Worm (Caenorhabditis elegans): Measurements from ENCODE around the gene fip-7.
"Not testable (repeated sequence)": the region's sequence is repeated elsewhere in the genome, so short reads cannot be mapped to it uniquely, and the experiment has no call there.

Gene fip-7

DNA sequence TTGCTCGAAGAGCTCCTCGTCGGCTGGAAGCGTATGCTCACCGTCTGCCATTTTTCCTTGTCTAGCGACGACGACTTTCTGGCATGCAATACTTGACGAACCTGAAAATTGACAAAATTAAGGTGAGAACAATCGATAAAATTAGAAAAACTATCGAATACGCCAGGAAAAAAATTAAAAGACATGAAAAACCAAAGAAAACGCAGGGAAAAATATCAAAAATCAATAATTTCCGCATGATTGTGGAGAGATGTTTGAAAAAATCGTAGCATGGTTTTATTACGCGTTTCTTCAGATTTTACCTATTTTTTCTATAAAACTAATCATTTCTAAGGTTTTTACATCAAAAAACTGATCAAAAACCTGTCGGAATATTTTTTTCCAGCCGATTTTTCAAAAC is 29.8 kb downstream of the fip-7 start, which contains the start of gene set-26:
Gene set-26 (minus strand): TSS at position 101 of the 400 bp plus-strand sequence.
- TF ChIP-seq nhr-237, skn-1, hmg-11 (tag; optimal IDR thresholded peaks at IDR 0.05): not testable (repeated sequence)

DNA sequence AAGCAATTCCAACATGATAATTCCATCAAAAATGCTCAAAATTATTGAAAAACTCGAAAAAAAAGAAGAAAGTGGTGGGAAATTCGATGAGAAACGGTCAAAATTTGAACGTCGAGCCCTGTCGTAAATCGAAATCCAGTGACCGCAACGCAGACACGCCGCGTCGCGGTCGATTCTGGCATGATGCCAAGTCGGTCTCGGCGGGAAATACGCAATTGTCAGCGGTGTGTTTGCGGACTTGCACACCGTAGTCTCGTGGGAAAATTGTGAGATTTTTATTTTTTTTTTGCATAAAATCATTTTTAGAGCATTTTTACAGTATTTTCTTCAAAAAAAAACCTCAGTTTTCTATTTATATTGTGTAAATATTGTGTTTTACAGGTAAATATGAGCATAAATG is 30.2 kb downstream of the fip-7 start, which contains the start of gene tsr-2:
Gene tsr-2 (plus strand): TSS at position 382 of the 400 bp plus-strand sequence.
- TF ChIP-seq pha-4 (tag; optimal IDR thresholded peaks at IDR 0.05) = peak; percentile 96
- TF ChIP-seq mml-1 (tag; optimal IDR thresholded peaks at IDR 0.05) = no peak
- peak in 1 of 2 experiments; percentile 19 for TF ChIP-seq eor-1 (tag; optimal IDR thresholded peaks at IDR 0.05)
- TF ChIP-seq unc-62 (GFP tag; optimal IDR thresholded peaks at IDR 0.05) = no peak
- TF ChIP-seq nhr-237 (tag; optimal IDR thresholded peaks at IDR 0.05) = no peak
- peak; percentile 84 for TF ChIP-seq tbx-2 (tag; optimal IDR thresholded peaks at IDR 0.05)
- TF ChIP-seq nhr-67 (tag; optimal IDR thresholded peaks at IDR 0.05) = no peak
- TF ChIP-seq fos-1 (tag; optimal IDR thresholded peaks at IDR 0.05) = peak; percentile 32
- TF ChIP-seq ceh-28 (tag; optimal IDR thresholded peaks at IDR 0.05) = peak; percentile 71
- peak; percentile 74 for TF ChIP-seq ama-1 (optimal IDR thresholded peaks at IDR 0.05)
- TF ChIP-seq elt-1 (tag; optimal IDR thresholded peaks at IDR 0.05) = peak; percentile 24
- peak; percentile 74 for TF ChIP-seq egl-5 (tag; optimal IDR thresholded peaks at IDR 0.05)
- peak; percentile 70 for TF ChIP-seq elt-2 (tag; optimal IDR thresholded peaks at IDR 0.05)
- peak; percentile 76 for TF ChIP-seq R02D3.7 (tag; optimal IDR thresholded peaks at IDR 0.05)
- TF ChIP-seq fkh-2 (tag; optimal IDR thresholded peaks at IDR 0.05) = no peak
- TF ChIP-seq sea-2 (GFP tag; optimal IDR thresholded peaks at IDR 0.05) = peak; percentile 28
- no peak for TF ChIP-seq nhr-12 (tag; optimal IDR thresholded peaks at IDR 0.05)
- TF ChIP-seq elt-3 (tag; optimal IDR thresholded peaks at IDR 0.05) = no peak
- peak; percentile 72 for TF ChIP-seq nhr-43 (tag; optimal IDR thresholded peaks at IDR 0.05; ENCODE audit: poor library complexity, severe bottlenecking)
- TF ChIP-seq nfya-1 (tag; optimal IDR thresholded peaks at IDR 0.05; ENCODE audit: insufficient read depth) = peak; percentile 97
- peak; percentile 91 for TF ChIP-seq jun-1 (tag; optimal IDR thresholded peaks at IDR 0.05)
- TF ChIP-seq unc-39 (tag; optimal IDR thresholded peaks at IDR 0.05) = no peak
- no peak for TF ChIP-seq nhr-28 (tag; optimal IDR thresholded peaks at IDR 0.05)
- no peak for TF ChIP-seq ceh-16 (tag; optimal IDR thresholded peaks at IDR 0.05)
- TF ChIP-seq daf-12 (tag; optimal IDR thresholded peaks at IDR 0.05) = no peak
- TF ChIP-seq ceh-9 (tag; optimal IDR thresholded peaks at IDR 0.05) = no peak
- peak; percentile 78 for TF ChIP-seq lsy-12 (tag; optimal IDR thresholded peaks at IDR 0.05)
- peak; percentile 94 for TF ChIP-seq lin-39 (tag; optimal IDR thresholded peaks at IDR 0.05)
- TF ChIP-seq ztf-4 (tag; optimal IDR thresholded peaks at IDR 0.05) = no peak
- TF ChIP-seq nhr-76 (tag; optimal IDR thresholded peaks at IDR 0.05) = no peak
- peak; percentile 90 for TF ChIP-seq nhr-23 (tag; optimal IDR thresholded peaks at IDR 0.05)
- TF ChIP-seq ceh-82 (tag; optimal IDR thresholded peaks at IDR 0.05) = peak; percentile 39
- TF ChIP-seq mdl-1 (tag; optimal IDR thresholded peaks at IDR 0.05) = no peak
- peak; percentile 49 for TF ChIP-seq egl-27 (tag; optimal IDR thresholded peaks at IDR 0.05)
- peak; percentile 93 for TF ChIP-seq lin-15B (tag; optimal IDR thresholded peaks at IDR 0.05)
- TF ChIP-seq skn-1 (tag; optimal IDR thresholded peaks at IDR 0.05) = peak; percentile 73
- peak; percentile 88 for TF ChIP-seq snpc-4 (tag; optimal IDR thresholded peaks at IDR 0.05)
- no peak for TF ChIP-seq ztf-11 (tag; optimal IDR thresholded peaks at IDR 0.05)
- no peak for TF ChIP-seq zag-1 (tag; optimal IDR thresholded peaks at IDR 0.05)
- TF ChIP-seq ZK546.5 (tag; optimal IDR thresholded peaks at IDR 0.05) = no peak
- TF ChIP-seq aly-2 (tag; optimal IDR thresholded peaks at IDR 0.05) = no peak
- no peak for TF ChIP-seq nhr-11 (tag; optimal IDR thresholded peaks at IDR 0.05)
- peak; percentile 89 for TF ChIP-seq hmg-11 (tag; optimal IDR thresholded peaks at IDR 0.05)
- peak; percentile 90 for TF ChIP-seq nhr-25 (tag; optimal IDR thresholded peaks at IDR 0.05)
- TF ChIP-seq fkh-10 (GFP tag; optimal IDR thresholded peaks at IDR 0.05) = peak; percentile 70
- peak; percentile 45 for TF ChIP-seq pqm-1 (tag; optimal IDR thresholded peaks at IDR 0.05)
- peak; percentile 17 for TF ChIP-seq nhr-77 (tag; optimal IDR thresholded peaks at IDR 0.05)

All from whole organism, L3 larva.